Fruit fly (Drosophila melanogaster) whole organism, embryonic: ENCODE data around the gene ric8a.

Source experiments
- ATbp ChIP-seq: fragments of 200-800 bp; sonication (Bioruptor generic); optimal IDR thresholded peaks from 2 replicates; lab custom pipeline; 2017; ENCODE audit warnings: missing biosample characterization, mild to moderate bottlenecking, missing genetic modification characterization, missing genetic modification reagents
- Adf1 ChIP-seq: fragments of 200-800 bp; sonication (Bioruptor generic); IDR thresholded peaks from 2 replicates; pipeline ENCODE4 v1.3.6; 2022; ENCODE audit warnings: missing biosample characterization, missing genetic modification characterization
- Antp ChIP-seq: fragments of 200-800 bp; sonication (Bioruptor generic); optimal IDR thresholded peaks from 3 replicates; lab custom pipeline; 2016; ENCODE audit warnings: missing biosample characterization, missing genetic modification characterization
- CG10654 ChIP-seq: fragments of 200-800 bp; sonication (Bioruptor generic); optimal IDR thresholded peaks from 2 replicates; lab custom pipeline; 2016; ENCODE audit warnings: missing biosample characterization, missing genetic modification characterization
- CG12744 ChIP-seq: fragments of 200-800 bp; sonication (Bioruptor generic); optimal IDR thresholded peaks from 2 replicates; lab custom pipeline; 2016; ENCODE audit warnings: missing biosample characterization, missing genetic modification characterization
- CG14667 ChIP-seq: fragments of 200-800 bp; sonication (Bioruptor generic); IDR thresholded peaks from 2 replicates; pipeline ENCODE4 v1.3.6; 2022; ENCODE audit warnings: missing biosample characterization, missing genetic modification characterization
- CG14710 ChIP-seq: fragments of 200-800 bp; sonication (Bioruptor generic); optimal IDR thresholded peaks from 3 replicates; lab custom pipeline; 2019; ENCODE audit warnings: missing biosample characterization, mild to moderate bottlenecking, missing genetic modification characterization, moderate library complexity
- CG15011 ChIP-seq: fragments of 200-800 bp; sonication (Bioruptor generic); optimal IDR thresholded peaks from 3 replicates; lab custom pipeline; 2018; ENCODE audit warnings: missing biosample characterization, mild to moderate bottlenecking, missing genetic modification characterization
- CG17186 ChIP-seq: fragments of 200-800 bp; sonication (Bioruptor generic); optimal IDR thresholded peaks from 3 replicates; lab custom pipeline; 2017; ENCODE audit warnings: missing biosample characterization, missing genetic modification reagents, missing genetic modification characterization
- CG1792 ChIP-seq: fragments of 200-800 bp; sonication (Bioruptor generic); optimal IDR thresholded peaks from 2 replicates; lab custom pipeline; 2016; ENCODE audit warnings: missing biosample characterization, missing genetic modification characterization
- CG18599 ChIP-seq: fragments of 200-800 bp; sonication (Bioruptor generic); optimal IDR thresholded peaks from 3 replicates; lab custom pipeline; 2017; ENCODE audit warnings: missing biosample characterization, missing genetic modification characterization, mild to moderate bottlenecking, moderate library complexity, missing genetic modification reagents
- CG2889 ChIP-seq: fragments of 200-800 bp; sonication (Bioruptor generic); IDR thresholded peaks from 3 replicates; pipeline ENCODE4 v1.3.6; 2022; ENCODE audit warnings: missing biosample characterization, missing genetic modification characterization
- CG3163 ChIP-seq: fragments of 200-800 bp; sonication (Bioruptor generic); optimal IDR thresholded peaks from 3 replicates; lab custom pipeline; 2016; ENCODE audit warnings: missing biosample characterization, missing genetic modification characterization
- CG4360 ChIP-seq: fragments of 200-800 bp; sonication (Bioruptor generic); IDR thresholded peaks from 2 replicates; pipeline ENCODE4 v1.3.6; 2022; ENCODE audit warnings: missing biosample characterization, missing genetic modification characterization
- CG4404 ChIP-seq: fragments of 200-800 bp; sonication (Bioruptor generic); IDR thresholded peaks from 2 replicates; pipeline ENCODE4 v1.3.6; 2022; ENCODE audit warnings: missing biosample characterization, missing genetic modification characterization
- CG7745 ChIP-seq: fragments of 200-800 bp; sonication (Bioruptor generic); optimal IDR thresholded peaks from 2 replicates; lab custom pipeline; 2018; ENCODE audit warnings: missing biosample characterization, mild to moderate bottlenecking, missing genetic modification characterization, moderate library complexity
- CG8359 ChIP-seq: fragments of 200-800 bp; sonication (Bioruptor generic); optimal IDR thresholded peaks from 2 replicates; lab custom pipeline; 2017; ENCODE audit warnings: missing biosample characterization, mild to moderate bottlenecking, missing genetic modification characterization, borderline replicate concordance
- CG9437 ChIP-seq: fragments of 200-800 bp; sonication (Bioruptor generic); optimal IDR thresholded peaks from 2 replicates; lab custom pipeline; 2018; ENCODE audit warnings: missing biosample characterization, mild to moderate bottlenecking, missing genetic modification characterization
- Camta ChIP-seq: fragments of 200-800 bp; sonication (Bioruptor generic); optimal IDR thresholded peaks from 2 replicates; lab custom pipeline; 2016; ENCODE audit warnings: missing biosample characterization, missing genetic modification characterization
- CoRest ChIP-seq: fragments of 200-800 bp; sonication (Bioruptor generic); optimal IDR thresholded peaks from 3 replicates; lab custom pipeline; 2018; ENCODE audit warnings: missing biosample characterization, mild to moderate bottlenecking, missing genetic modification characterization, moderate library complexity
- D19B ChIP-seq: fragments of 200-800 bp; sonication (Bioruptor generic); optimal IDR thresholded peaks from 2 replicates; lab custom pipeline; 2017; ENCODE audit warnings: missing biosample characterization, mild to moderate bottlenecking, missing genetic modification characterization
- Deaf1 ChIP-seq: fragments of 200-800 bp; optimal IDR thresholded peaks from 3 replicates; lab custom pipeline; 2019; ENCODE audit warnings: missing biosample characterization, mild to moderate bottlenecking, missing genetic modification characterization, moderate library complexity
- Eip74EF ChIP-seq, 2 experiments: fragments of 200-800 bp in 1 of 2; fragments of >200 bp in 1 of 2; sonication (Bioruptor generic) in 1 of 2; optimal IDR thresholded peaks; 2 replicates each; lab custom pipeline; 2017 to 2019; ENCODE audit warnings: missing biosample characterization in 2 of 2, missing genetic modification characterization in 2 of 2, mild to moderate bottlenecking in 1 of 2, moderate library complexity in 1 of 2
- GATAe ChIP-seq: fragments of 200-800 bp; sonication (Bioruptor generic); conservative IDR thresholded peaks from 2 replicates; pipeline ENCODE4 v1.3.6; 2022; ENCODE audit warnings: missing biosample characterization, missing genetic modification characterization
- Gug ChIP-seq: fragments of 200-800 bp; sonication (Bioruptor generic); IDR thresholded peaks from 4 replicates; pipeline ENCODE4 v1.3.6; 2022; ENCODE audit warnings: missing biosample characterization, missing genetic modification characterization
- H2.0 ChIP-seq: fragments of 200-800 bp; sonication (Bioruptor generic); IDR thresholded peaks from 2 replicates; pipeline ENCODE4 v1.3.6; 2022; ENCODE audit warnings: missing biosample characterization, missing genetic modification characterization
- Med ChIP-seq: fragments of 200-800 bp; sonication (Bioruptor generic); peaks from one replicate; lab custom pipeline; 2016; ENCODE audit warnings: missing biosample characterization, missing genetic modification characterization, mild to moderate bottlenecking, inconsistent platforms, moderate library complexity
- Mes4 ChIP-seq: fragments of 200-800 bp; sonication (Bioruptor generic); optimal IDR thresholded peaks from 2 replicates; lab custom pipeline; 2016; ENCODE audit warnings: missing biosample characterization, missing genetic modification characterization
- Myb ChIP-seq: fragments of 200-800 bp; sonication (Bioruptor generic); optimal IDR thresholded peaks from 2 replicates; lab custom pipeline; 2016; ENCODE audit warnings: missing biosample characterization, missing genetic modification characterization
- Neu2 ChIP-seq: fragments of 200-800 bp; sonication (Bioruptor generic); optimal IDR thresholded peaks from 3 replicates; lab custom pipeline; 2016; ENCODE audit warnings: missing biosample characterization, missing genetic modification characterization, borderline replicate concordance
- NfI ChIP-seq: fragments of 200-800 bp; sonication (Bioruptor generic); optimal IDR thresholded peaks from 3 replicates; lab custom pipeline; 2018; ENCODE audit warnings: missing biosample characterization, mild to moderate bottlenecking, missing genetic modification characterization, moderate library complexity
- Sox100B ChIP-seq: fragments of 200-800 bp; sonication (Bioruptor generic); optimal IDR thresholded peaks from 3 replicates; lab custom pipeline; 2018; ENCODE audit warnings: missing biosample characterization, mild to moderate bottlenecking, missing genetic modification characterization
- Sry-δ ChIP-seq: fragments of 200-800 bp; sonication (Bioruptor generic); optimal IDR thresholded peaks from 2 replicates; lab custom pipeline; 2016; ENCODE audit warnings: missing biosample characterization, missing genetic modification characterization
- btn ChIP-seq: fragments of 200-800 bp; sonication (Bioruptor generic); optimal IDR thresholded peaks from 2 replicates; lab custom pipeline; 2016; ENCODE audit warnings: missing biosample characterization, missing genetic modification characterization
- chm ChIP-seq: fragments of 200-800 bp; sonication (Bioruptor generic); IDR thresholded peaks from 2 replicates; pipeline ENCODE4 v1.3.6; 2022; ENCODE audit warnings: missing biosample characterization, missing genetic modification characterization
- croc ChIP-seq: fragments of 200-800 bp; sonication (Bioruptor generic); conservative IDR thresholded peaks from 3 replicates; pipeline ENCODE4 v1.3.6; 2022; ENCODE audit warnings: missing biosample characterization, missing genetic modification characterization
- cwo ChIP-seq: fragments of 200-800 bp; sonication (Bioruptor generic); optimal IDR thresholded peaks from 3 replicates; lab custom pipeline; 2017; ENCODE audit warnings: missing biosample characterization, missing genetic modification characterization, mild to moderate bottlenecking, moderate library complexity, missing genetic modification reagents
- da ChIP-seq: fragments of 200-800 bp; sonication (Bioruptor generic); optimal IDR thresholded peaks from 2 replicates; lab custom pipeline; 2016; ENCODE audit warnings: missing biosample characterization, missing genetic modification characterization
- danr ChIP-seq: fragments of 200-800 bp; sonication (Bioruptor generic); IDR thresholded peaks from 2 replicates; pipeline ENCODE4 v1.3.6; 2022; ENCODE audit warnings: missing biosample characterization, missing genetic modification characterization
- dpn ChIP-seq, 2 experiments: fragments of 200-800 bp; sonication (Bioruptor generic); optimal IDR thresholded peaks; 3 replicates each; lab custom pipeline; 2016; ENCODE audit warnings: missing biosample characterization in 2 of 2, missing genetic modification characterization in 2 of 2
- ham ChIP-seq: fragments of 200-800 bp; sonication (Bioruptor generic); IDR thresholded peaks from 2 replicates; pipeline ENCODE4 v1.3.6; 2022; ENCODE audit warnings: missing biosample characterization, missing genetic modification characterization
- luna ChIP-seq: fragments of 200-800 bp; sonication (Bioruptor generic); optimal IDR thresholded peaks from 2 replicates; lab custom pipeline; 2016; ENCODE audit warnings: missing biosample characterization, missing genetic modification characterization
- nom ChIP-seq: fragments of 200-800 bp; sonication (Bioruptor generic); optimal IDR thresholded peaks from 2 replicates; lab custom pipeline; 2017; ENCODE audit warnings: missing biosample characterization, missing genetic modification characterization, mild to moderate bottlenecking, moderate library complexity, missing genetic modification reagents
- pan ChIP-seq, 4 experiments: fragments of >200 bp in 3 of 4; fragments of 200-800 bp in 1 of 4; sonication (Bioruptor generic) in 1 of 4; optimal IDR thresholded peaks in 3 of 4; IDR thresholded peaks in 1 of 4; 2 replicates each; pipeline versions ENCODE4 v1.3.6 to Lab custom; 2017 to 2022; ENCODE audit warnings: missing biosample characterization in 2 of 4, missing genetic modification characterization in 2 of 4, mixed read lengths in 1 of 4
- rib ChIP-seq: fragments of 200-800 bp; sonication (Bioruptor generic); IDR thresholded peaks from 2 replicates; pipeline ENCODE4 v1.3.6; 2022; ENCODE audit warnings: missing biosample characterization, missing genetic modification characterization
- sim ChIP-seq: fragments of 200-800 bp; sonication (Bioruptor generic); IDR thresholded peaks from 2 replicates; pipeline ENCODE4 v1.3.6; 2022; ENCODE audit warnings: missing biosample characterization, missing genetic modification characterization
- sima ChIP-seq: fragments of 200-800 bp; sonication (Bioruptor generic); optimal IDR thresholded peaks from 2 replicates; lab custom pipeline; 2016; ENCODE audit warnings: missing biosample characterization, missing genetic modification characterization
- tin ChIP-seq: fragments of 200-800 bp; sonication (Bioruptor generic); optimal IDR thresholded peaks from 3 replicates; lab custom pipeline; 2016; ENCODE audit warnings: missing biosample characterization, missing genetic modification characterization
- ttk ChIP-seq: fragments of 200-800 bp; sonication (Bioruptor generic); IDR thresholded peaks from 2 replicates; pipeline ENCODE4 v2.1.2; 2022; ENCODE audit warnings: missing biosample characterization, missing genetic modification characterization
- tup ChIP-seq: fragments of 200-800 bp; sonication (Bioruptor generic); optimal IDR thresholded peaks from 2 replicates; lab custom pipeline; 2016; ENCODE audit warnings: missing biosample characterization, mild to moderate bottlenecking, missing genetic modification characterization, moderate library complexity

ric8a gene

DNA sequence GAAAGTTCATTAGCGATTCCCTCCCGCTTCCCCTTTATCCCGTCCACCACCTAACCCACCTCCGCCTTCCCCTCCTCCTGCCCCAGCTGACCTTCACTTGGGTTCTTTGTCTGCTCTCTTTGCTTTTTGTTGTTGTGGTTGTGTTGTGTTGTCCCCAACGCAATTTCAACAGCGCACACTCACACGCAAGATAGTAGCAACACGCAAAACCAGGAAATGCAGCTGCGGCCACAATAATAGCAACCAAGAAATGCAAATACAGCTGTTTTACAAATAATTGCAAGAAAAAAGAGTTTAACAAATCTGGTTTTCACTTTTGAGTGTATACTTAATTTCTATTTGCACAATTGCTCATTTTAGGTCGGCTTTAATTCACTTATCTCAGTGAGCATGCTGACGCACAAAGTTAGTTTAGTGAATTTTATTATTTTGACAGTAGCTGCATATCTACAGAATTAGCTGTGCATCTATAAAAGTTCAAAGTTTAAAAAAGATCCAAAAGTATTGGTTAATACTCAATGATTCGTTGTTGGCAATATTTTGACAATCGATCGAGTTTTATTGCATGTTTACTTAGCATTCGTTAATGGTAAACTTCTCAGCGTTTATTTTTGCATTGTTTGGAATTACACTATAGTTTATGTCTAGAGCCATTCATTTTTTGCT, 4.6 kb upstream of the ric8a start:
- TF ChIP-seq Sox100B: peak; percentile 34
- no peak for TF ChIP-seq CG7745 (tag; lab: Kevin White, UChicago)
- TF ChIP-seq CG18599 (GFP tag; lab: Kevin White, UChicago): peak; percentile 18
- TF ChIP-seq Med (GFP tag; lab: Kevin White, UChicago): peak; percentile 85
- TF ChIP-seq ttk: no peak
- TF ChIP-seq Neu2 (GFP tag; lab: Kevin White, UChicago): no peak
- TF ChIP-seq NfI (GFP tag; lab: Kevin White, UChicago): no peak
- TF ChIP-seq sima: no peak
- TF ChIP-seq CG14710: no peak
- peak; percentile 7 for TF ChIP-seq CG9437 (GFP tag; lab: Kevin White, UChicago)
- no peak for TF ChIP-seq Adf1 (GFP tag; lab: Robert Waterston, UW)
- peak; percentile 25; the same call in 1 of the 2 replicates for TF ChIP-seq CG4360
- TF ChIP-seq H2.0 (GFP tag; lab: Robert Waterston, UW): no peak
- TF ChIP-seq CG15011 (GFP tag; lab: Kevin White, UChicago): no peak
- TF ChIP-seq nom (GFP tag; lab: Kevin White, UChicago): peak; percentile 44
- TF ChIP-seq Mes4 (GFP tag; lab: Kevin White, UChicago): no peak
- no peak for TF ChIP-seq tup (GFP tag; lab: Kevin White, UChicago)
- no peak for TF ChIP-seq ham (GFP tag; lab: Robert Waterston, UW)
- peak; percentile 23 for TF ChIP-seq CG10654
- peak; percentile 9 for TF ChIP-seq CoRest
- no peak for TF ChIP-seq CG14667
- no peak for TF ChIP-seq Gug (GFP tag; lab: Robert Waterston, UW)
- no peak for TF ChIP-seq Deaf1 (tag; lab: Kevin White, UChicago)
- TF ChIP-seq D19B: no peak
- no peak for TF ChIP-seq GATAe (GFP tag; lab: Robert Waterston, UW)
- TF ChIP-seq CG17186 (GFP tag; lab: Kevin White, UChicago): no peak
- TF ChIP-seq Antp (GFP tag; lab: Kevin White, UChicago): peak; percentile 13
- no peak for TF ChIP-seq danr (GFP tag; lab: Robert Waterston, UW)
- no peak for TF ChIP-seq rib
- no peak for TF ChIP-seq CG1792 (GFP tag; lab: Kevin White, UChicago)
- no peak for TF ChIP-seq pan (optimal IDR thresholded peaks at IDR 0.05; lab: Kevin White, UChicago)
- TF ChIP-seq pan (GFP tag; optimal IDR thresholded peaks at IDR 0.05 in 1 of 2, IDR thresholded peaks at IDR 0.05 in 1 of 2): no peak
- peak in 1 of 2 experiments; percentile 24 for TF ChIP-seq dpn (GFP tag; optimal IDR thresholded peaks at IDR 0.05; lab: Kevin White, UChicago)
- TF ChIP-seq Sry-δ (GFP tag; lab: Kevin White, UChicago): no peak
- TF ChIP-seq btn (GFP tag; lab: Kevin White, UChicago): peak; percentile 27
- TF ChIP-seq tin (GFP tag; lab: Kevin White, UChicago): peak; percentile 22
- peak in 1 of 2 experiments; percentile 93 for TF ChIP-seq Eip74EF (GFP tag; optimal IDR thresholded peaks at IDR 0.05; lab: Kevin White, UChicago)
- TF ChIP-seq cwo (GFP tag; lab: Kevin White, UChicago): no peak
- TF ChIP-seq CG2889 (GFP tag; lab: Robert Waterston, UW): no peak
- TF ChIP-seq CG4404 (GFP tag; lab: Robert Waterston, UW): no peak
- TF ChIP-seq ATbp (GFP tag; lab: Kevin White, UChicago): peak; percentile 37
- TF ChIP-seq sim (GFP tag; lab: Robert Waterston, UW): no peak
- no peak for TF ChIP-seq CG3163 (GFP tag; lab: Kevin White, UChicago)
- TF ChIP-seq Myb (GFP tag; lab: Kevin White, UChicago): no peak
- TF ChIP-seq luna: no peak
- TF ChIP-seq chm: no peak
- no peak; the same call in 2 of the 3 replicates for TF ChIP-seq croc (GFP tag; lab: Robert Waterston, UW)
- no peak for TF ChIP-seq CG8359
- TF ChIP-seq CG12744 (GFP tag; lab: Kevin White, UChicago): no peak
- no peak for TF ChIP-seq da (GFP tag; lab: Kevin White, UChicago)
- TF ChIP-seq Camta: peak; percentile 7
